Worm (Caenorhabditis elegans) whole organism, young adult: Measurements from ENCODE around the gene Y60A3A.21.

Source experiments
- Y53F4B.3 ChIP-seq: fragments of 200-800 bp; sonication (Bioruptor generic); IDR thresholded peaks from 2 replicates; pipeline ENCODE4 v1.3.6; 2022; ENCODE audit warnings: missing genetic modification reagents, missing genetic modification characterization, missing compliant biosample characterization
- athp-1 ChIP-seq: sonication (generic microtip); optimal IDR thresholded peaks from 2 replicates; lab custom pipeline; 2017; ENCODE audit warnings: mild to moderate bottlenecking, missing genetic modification characterization, missing compliant biosample characterization
- snpc-4 ChIP-seq, 5 experiments: fragments of 150-350 bp in 1 of 5; sonication (generic microtip) in 4 of 5; optimal IDR thresholded peaks; 2 replicates each; lab custom pipeline; 2014 to 2018; ENCODE audit warnings: missing genetic modification characterization in 5 of 5, missing biosample characterization in 3 of 5, antibody characterized with exemption in 2 of 5, mild to moderate bottlenecking in 2 of 5, missing compliant biosample characterization in 2 of 5, missing genotype in 2 of 5, moderate library complexity in 2 of 5, missing genetic modification reagents in 1 of 5

DNA sequence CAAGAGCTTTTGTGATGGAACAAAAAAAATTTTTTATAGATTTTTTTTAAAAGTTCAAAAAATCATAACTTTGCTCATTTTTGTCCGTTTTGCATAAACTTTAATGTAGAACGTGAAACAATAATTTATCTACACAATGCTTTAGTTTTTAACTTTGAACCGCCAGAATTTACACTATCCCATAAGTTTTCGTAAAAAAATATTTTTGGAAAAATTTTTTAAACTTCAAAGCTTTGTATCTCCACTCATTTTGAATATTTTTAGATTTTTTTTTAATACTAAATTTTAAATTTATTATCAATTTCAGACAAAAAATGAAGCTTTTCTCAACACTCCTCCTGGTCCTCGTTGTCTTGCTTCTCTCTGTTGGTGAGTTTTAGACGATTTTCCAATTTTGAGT is at the start of gene Y60A3A.21:
- TF ChIP-seq snpc-4 (GFP tag; optimal IDR thresholded peaks at IDR 0.05; lab: Kevin White, UChicago) (no peak), snpc-4 (tag; optimal IDR thresholded peaks at IDR 0.05; lab: Kevin White, UChicago) (no peak), athp-1 (tag; lab: Kevin White, UChicago) (no peak), Y53F4B.3 (no peak)
